Fruit fly (Drosophila melanogaster): ENCODE results near the gene CG42238.

Gene CG42238

dm6 chr2L:21053623-21054022 lies 1.7 kb upstream of the CG42238 start:
- TF ChIP-seq Fer2 (tag; optimal IDR thresholded peaks at IDR 0.05) (no peak), Blimp-1 (GFP tag; optimal IDR thresholded peaks at IDR 0.05) (no peak), jumu (GFP tag; optimal IDR thresholded peaks at IDR 0.05) (no peak), ash1 (GFP tag; optimal IDR thresholded peaks at IDR 0.05) (no peak), Sox100B (GFP tag; optimal IDR thresholded peaks at IDR 0.05) (no peak), Aef1 (GFP tag; IDR thresholded peaks at IDR 0.05) (peak; percentile 34; the same call in 1 of the 3 replicates), Deaf1 (tag; optimal IDR thresholded peaks at IDR 0.05) (no peak), mld (GFP tag; IDR thresholded peaks at IDR 0.05; ENCODE audit: partially characterized antibody) (no peak), CG34376 (GFP tag; optimal IDR thresholded peaks at IDR 0.05) (peak; percentile 34), CG8281 (tag; optimal IDR thresholded peaks at IDR 0.05) (no peak), CG2120 (GFP tag; optimal IDR thresholded peaks at IDR 0.05) (no peak), pho (GFP tag; optimal IDR thresholded peaks at IDR 0.05) (no peak), Hr3 (GFP tag; optimal IDR thresholded peaks at IDR 0.05) (no peak), CG2129 (GFP tag; IDR thresholded peaks at IDR 0.05; ENCODE audit: partially characterized antibody) (no peak), ci (GFP tag; IDR thresholded peaks at IDR 0.05) (no peak), Hey (tag; optimal IDR thresholded peaks at IDR 0.05) (no peak), eve (GFP tag; optimal IDR thresholded peaks at IDR 0.05) (peak in 1 of 2 experiments; percentile 29), CG14014 (GFP tag; IDR thresholded peaks at IDR 0.05) (no peak), Taf1 (GFP tag; IDR thresholded peaks at IDR 0.05) (no peak), corto (GFP tag; optimal IDR thresholded peaks at IDR 0.05) (no peak), CG33557 (GFP tag; optimal IDR thresholded peaks at IDR 0.05) (no peak), Doc2 (GFP tag; IDR thresholded peaks at IDR 0.05) (no peak), CG8089 (GFP tag; optimal IDR thresholded peaks at IDR 0.05) (no peak), gro (GFP tag; optimal IDR thresholded peaks at IDR 0.05) (no peak), mirr (GFP tag; optimal IDR thresholded peaks at IDR 0.05) (peak; percentile 69), CG10979 (tag; optimal IDR thresholded peaks at IDR 0.05) (no peak), CkIIα-i1 (GFP tag; IDR thresholded peaks at IDR 0.05) (no peak), crc (GFP tag; optimal IDR thresholded peaks at IDR 0.05) (no peak), phol (tag; optimal IDR thresholded peaks at IDR 0.05) (no peak), z (GFP tag; IDR thresholded peaks at IDR 0.05) (no peak), NfI (GFP tag; optimal IDR thresholded peaks at IDR 0.05) (no peak), CG7987 (GFP tag; optimal IDR thresholded peaks at IDR 0.05) (no peak), ERR (GFP tag; optimal IDR thresholded peaks at IDR 0.05) (no peak), CG7357 (GFP tag; IDR thresholded peaks at IDR 0.05) (no peak), caup (GFP tag; optimal IDR thresholded peaks at IDR 0.05; ENCODE audit: severe bottlenecking) (peak; percentile 1), prd (optimal IDR thresholded peaks at IDR 0.05) (no peak), prd (GFP tag; IDR thresholded peaks at IDR 0.05) (no peak), CG1647 (GFP tag; optimal IDR thresholded peaks at IDR 0.05) (no peak), chinmo (GFP tag; IDR thresholded peaks at IDR 0.05; ENCODE audit: partially characterized antibody) (no peak), GATAe (GFP tag; conservative IDR thresholded peaks at IDR 0.05) (peak; percentile 48), ssp (GFP tag; IDR thresholded peaks at IDR 0.05) (no peak), HHEX (GFP tag; optimal IDR thresholded peaks at IDR 0.05) (no peak), CG3995 (GFP tag; optimal IDR thresholded peaks at IDR 0.05) (no peak), Side (GFP tag; optimal IDR thresholded peaks at IDR 0.05) (no peak), CG3838 (GFP tag; optimal IDR thresholded peaks at IDR 0.05) (no peak), ken (GFP tag; IDR thresholded peaks at IDR 0.05) (no peak), Doc3 (GFP tag; IDR thresholded peaks at IDR 0.05; ENCODE audit: partially characterized antibody) (no peak), CG3281 (GFP tag; optimal IDR thresholded peaks at IDR 0.05) (no peak), H15 (GFP tag; IDR thresholded peaks at IDR 0.05) (no peak), Dref (GFP tag; IDR thresholded peaks at IDR 0.05) (no peak), CG7372 (GFP tag; IDR thresholded peaks at IDR 0.05) (no peak), exex (tag; optimal IDR thresholded peaks at IDR 0.05) (peak; percentile 80)
